Worm (Caenorhabditis elegans): ENCODE data around the gene faah-3.
"Not testable (repeated sequence)": the region's sequence is repeated elsewhere in the genome, so short reads cannot be mapped to it uniquely, and the experiment has no call there.

The faah-3 gene

DNA sequence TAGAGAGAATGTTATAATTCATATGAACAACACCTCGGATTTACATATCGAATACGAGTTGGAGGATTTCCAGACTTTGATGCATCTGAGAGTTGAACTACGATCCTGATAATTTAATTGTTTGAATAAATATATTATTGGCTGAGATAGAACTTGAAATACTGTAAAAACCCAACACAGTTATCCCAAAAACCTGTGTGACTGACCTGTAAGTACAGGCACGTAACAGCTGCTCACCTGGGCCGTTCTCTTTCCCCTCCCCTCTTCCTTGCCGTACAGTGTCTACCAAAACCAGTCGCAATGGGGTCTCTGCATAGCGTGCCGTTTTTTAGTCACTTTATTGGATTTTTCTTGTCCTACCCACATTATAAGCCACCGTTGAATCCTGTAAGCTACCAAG, 40.5 kb downstream of the faah-3 start, which contains the start of gene fbxc-12:
Gene fbxc-12 (plus strand): TSS at position 301 of the 400 bp plus-strand sequence.
- not testable (repeated sequence) for TF ChIP-seq tbx-11 (GFP tag; IDR thresholded peaks at IDR 0.05); tbx-37 (GFP tag; conservative IDR thresholded peaks at IDR 0.05); hmg-4 (GFP tag; optimal IDR thresholded peaks at IDR 0.05)

Data from whole organism, early embryonic.